Worm (Caenorhabditis elegans) whole organism, young adult: ENCODE results near the gene F57A10.4.
"Not testable (repeated sequence)": the region's sequence is repeated elsewhere in the genome, so short reads cannot be mapped to it uniquely, and the experiment has no call there.

ENCODE experiments used
- C17E4.6 ChIP-seq: fragments of 200-800 bp; sonication (Bioruptor generic); IDR thresholded peaks from 2 replicates; pipeline ENCODE4 v1.3.6; 2022; ENCODE audit warnings: missing genetic modification reagents, missing genetic modification characterization, missing compliant biosample characterization
- D2030.7 ChIP-seq: fragments of 200-800 bp; sonication (Bioruptor generic); IDR thresholded peaks from 2 replicates; pipeline ENCODE4 v1.3.6; 2022; ENCODE audit warnings: missing genetic modification reagents, missing genetic modification characterization, missing compliant biosample characterization
- F37B4.10 ChIP-seq: fragments of 200-800 bp; sonication (Bioruptor generic); IDR thresholded peaks from 2 replicates; pipeline ENCODE4 v1.3.6; 2022; ENCODE audit warnings: missing genetic modification characterization, missing compliant biosample characterization
- F57C9.4 ChIP-seq: sonication (generic microtip); optimal IDR thresholded peaks from 2 replicates; lab custom pipeline; 2017; ENCODE audit warnings: mild to moderate bottlenecking, missing genetic modification characterization, missing compliant biosample characterization
- Y53F4B.3 ChIP-seq: fragments of 200-800 bp; sonication (Bioruptor generic); IDR thresholded peaks from 2 replicates; pipeline ENCODE4 v1.3.6; 2022; ENCODE audit warnings: missing genetic modification reagents, missing genetic modification characterization, missing compliant biosample characterization
- Y56A3A.18 ChIP-seq: fragments of 200-800 bp; sonication (Bioruptor generic); IDR thresholded peaks from 2 replicates; pipeline ENCODE4 v1.3.6; 2022; ENCODE audit warnings: missing genetic modification reagents, missing genetic modification characterization, missing compliant biosample characterization
- attf-6 ChIP-seq: fragments of 200-800 bp; sonication (Bioruptor generic); IDR thresholded peaks from 2 replicates; pipeline ENCODE4 v1.3.6; 2022; ENCODE audit warnings: missing genetic modification reagents, missing genetic modification characterization, missing compliant biosample characterization
- bed-2 ChIP-seq: fragments of 200-800 bp; sonication (Bioruptor generic); IDR thresholded peaks from 2 replicates; pipeline ENCODE4 v1.3.6; 2022; ENCODE audit warnings: missing genetic modification reagents, missing genetic modification characterization, missing compliant biosample characterization
- cebp-1 ChIP-seq, 2 experiments: fragments of 200-800 bp in 1 of 2; sonication (Bioruptor generic) in 1 of 2; sonication (generic microtip) in 1 of 2; IDR thresholded peaks in 1 of 2; optimal IDR thresholded peaks in 1 of 2; 2 replicates each; pipeline versions ENCODE4 v1.3.6 to Lab custom; 2017 to 2022; ENCODE audit warnings: missing compliant biosample characterization in 2 of 2, missing genetic modification characterization in 2 of 2, mild to moderate bottlenecking in 1 of 2, missing genetic modification reagents in 1 of 2, moderate library complexity in 1 of 2
- cebp-2 ChIP-seq: fragments of 200-800 bp; sonication (Bioruptor generic); IDR thresholded peaks from 2 replicates; pipeline ENCODE4 v1.3.6; 2022; ENCODE audit warnings: missing genetic modification characterization, missing compliant biosample characterization
- ceh-100 ChIP-seq: fragments of 200-800 bp; sonication (Bioruptor generic); IDR thresholded peaks from 2 replicates; pipeline ENCODE4 v1.3.6; 2022; ENCODE audit warnings: missing genetic modification reagents, missing genetic modification characterization, missing compliant biosample characterization
- ceh-40 ChIP-seq: fragments of 200-800 bp; sonication (Bioruptor generic); IDR thresholded peaks from 2 replicates; pipeline ENCODE4 v1.3.6; 2022; ENCODE audit warnings: missing genetic modification characterization, missing compliant biosample characterization
- ceh-58 ChIP-seq: fragments of 200-800 bp; sonication (Bioruptor generic); IDR thresholded peaks from 2 replicates; pipeline ENCODE4 v1.3.6; 2022; ENCODE audit warnings: missing genetic modification characterization, missing compliant biosample characterization
- ceh-91 ChIP-seq: fragments of 200-800 bp; sonication (Bioruptor generic); IDR thresholded peaks from 2 replicates; pipeline ENCODE4 v1.3.6; 2022; ENCODE audit warnings: missing genetic modification reagents, missing genetic modification characterization, missing compliant biosample characterization
- die-1 ChIP-seq: sonication (generic microtip); optimal IDR thresholded peaks from 2 replicates; lab custom pipeline; 2016; ENCODE audit warnings: missing genotype, mild to moderate bottlenecking, missing genetic modification characterization, missing compliant biosample characterization
- dox-1 ChIP-seq: fragments of 200-800 bp; sonication (Bioruptor generic); IDR thresholded peaks from 2 replicates; pipeline ENCODE4 v1.3.6; 2022; ENCODE audit warnings: missing genetic modification reagents, missing genetic modification characterization, missing compliant biosample characterization
- egl-44 ChIP-seq: fragments of 200-800 bp; sonication (Bioruptor generic); IDR thresholded peaks from 2 replicates; pipeline ENCODE4 v1.3.6; 2022; ENCODE audit warnings: missing genetic modification reagents, missing genetic modification characterization, missing compliant biosample characterization
- ekl-4 ChIP-seq: fragments of 200-800 bp; sonication (Bioruptor generic); IDR thresholded peaks from 2 replicates; pipeline ENCODE4 v1.3.6; 2022; ENCODE audit warnings: missing genetic modification reagents, missing genetic modification characterization, missing compliant biosample characterization
- hmg-1.2 ChIP-seq: fragments of 200-800 bp; sonication (Bioruptor generic); IDR thresholded peaks from 2 replicates; pipeline ENCODE4 v1.3.6; 2022; ENCODE audit warnings: missing genetic modification reagents, missing genetic modification characterization, missing compliant biosample characterization
- hmg-20 ChIP-seq: fragments of 200-800 bp; sonication (Bioruptor generic); IDR thresholded peaks from 2 replicates; pipeline ENCODE4 v1.3.6; 2022; ENCODE audit warnings: missing genetic modification reagents, missing genetic modification characterization, missing compliant biosample characterization
- hrde-1 ChIP-seq: sonication (generic microtip); optimal IDR thresholded peaks from 2 replicates; lab custom pipeline; 2016; ENCODE audit warnings: missing genetic modification characterization, mild to moderate bottlenecking, missing compliant biosample characterization, moderate library complexity, missing genotype, missing genetic modification reagents, borderline replicate concordance
- hsf-1 ChIP-seq: fragments of 200-800 bp; sonication (Bioruptor generic); IDR thresholded peaks from 2 replicates; pipeline ENCODE4 v1.3.6; 2022; ENCODE audit warnings: missing genetic modification reagents, missing genetic modification characterization, missing compliant biosample characterization
- lin-26 ChIP-seq: fragments of 200-800 bp; sonication (Bioruptor generic); IDR thresholded peaks from 2 replicates; pipeline ENCODE4 v1.3.6; 2022; ENCODE audit warnings: missing genetic modification reagents, missing genetic modification characterization, missing compliant biosample characterization
- lsy-27 ChIP-seq: sonication (generic microtip); optimal IDR thresholded peaks from 2 replicates; lab custom pipeline; 2017; ENCODE audit warnings: missing genetic modification characterization, mild to moderate bottlenecking, missing compliant biosample characterization, antibody characterized with exemption, missing genotype, borderline replicate concordance; ENCODE audit not compliant: insufficient read depth
- madf-6 ChIP-seq: fragments of 200-800 bp; sonication (Bioruptor generic); IDR thresholded peaks from 2 replicates; pipeline ENCODE4 v1.3.6; 2022; ENCODE audit warnings: missing genetic modification reagents, missing genetic modification characterization, missing compliant biosample characterization
- mel-28 ChIP-seq: sonication (generic microtip); optimal IDR thresholded peaks from 2 replicates; lab custom pipeline; 2016; ENCODE audit warnings: borderline replicate concordance, mild to moderate bottlenecking, missing genetic modification characterization, missing compliant biosample characterization
- mes-4 ChIP-seq: sonication (generic microtip); optimal IDR thresholded peaks from 2 replicates; lab custom pipeline; 2016; ENCODE audit warnings: missing genotype, missing genetic modification characterization, missing compliant biosample characterization
- nfya-2 ChIP-seq: fragments of 200-800 bp; sonication (Bioruptor generic); IDR thresholded peaks from 2 replicates; pipeline ENCODE4 v1.3.6; 2022; ENCODE audit warnings: missing genetic modification reagents, missing genetic modification characterization, missing compliant biosample characterization
- rcor-1 ChIP-seq: fragments of 200-800 bp; sonication (Bioruptor generic); IDR thresholded peaks from 2 replicates; pipeline ENCODE4 v1.3.6; 2022; ENCODE audit warnings: missing genetic modification reagents, missing genetic modification characterization, missing compliant biosample characterization
- rpc-1 ChIP-seq, 2 experiments: fragments of 150-350 bp in 1 of 2; sonication (generic microtip) in 1 of 2; optimal IDR thresholded peaks; 2 replicates each; lab custom pipeline; 2014 to 2018; ENCODE audit warnings: missing biosample characterization in 1 of 2, missing genetic modification characterization in 1 of 2, missing genetic modification reagents in 1 of 2, missing genotype in 1 of 2
- sea-2 ChIP-seq: fragments of 200-800 bp; sonication (Bioruptor generic); IDR thresholded peaks from 2 replicates; pipeline ENCODE4 v1.3.6; 2022; ENCODE audit warnings: missing genetic modification characterization, missing compliant biosample characterization
- snpc-1.3 ChIP-seq: sonication (generic microtip); optimal IDR thresholded peaks from 2 replicates; lab custom pipeline; 2017; ENCODE audit warnings: missing genetic modification characterization, mild to moderate bottlenecking, missing compliant biosample characterization, antibody characterized with exemption, moderate library complexity, missing genotype, missing genetic modification reagents; ENCODE audit not compliant: insufficient read depth
- tbp1 ChIP-seq: fragments of 200-800 bp; sonication (Bioruptor generic); optimal IDR thresholded peaks from 2 replicates; lab custom pipeline; 2018; ENCODE audit warnings: mild to moderate bottlenecking, missing genetic modification characterization, missing compliant biosample characterization
- tlf-1 ChIP-seq: fragments of 200-800 bp; sonication (Bioruptor generic); optimal IDR thresholded peaks from 2 replicates; lab custom pipeline; 2018; ENCODE audit warnings: mild to moderate bottlenecking, missing genetic modification characterization, missing compliant biosample characterization
- ztf-18 ChIP-seq: sonication (generic microtip); optimal IDR thresholded peaks from 2 replicates; lab custom pipeline; 2016; ENCODE audit warnings: missing genotype, mild to moderate bottlenecking, missing genetic modification characterization, missing compliant biosample characterization
- ztf-25 ChIP-seq: fragments of 200-800 bp; sonication (Bioruptor generic); IDR thresholded peaks from 2 replicates; pipeline ENCODE4 v1.3.6; 2022; ENCODE audit warnings: missing genetic modification reagents, missing genetic modification characterization, missing compliant biosample characterization
- ztf-28 ChIP-seq: fragments of 200-800 bp; sonication (Bioruptor generic); IDR thresholded peaks from 2 replicates; pipeline ENCODE4 v1.3.6; 2022; ENCODE audit warnings: missing genetic modification reagents, missing genetic modification characterization, missing compliant biosample characterization
- ztf-3 ChIP-seq: fragments of 200-800 bp; sonication (Bioruptor generic); optimal IDR thresholded peaks from 2 replicates; lab custom pipeline; 2018; ENCODE audit warnings: mild to moderate bottlenecking, missing genetic modification characterization, missing compliant biosample characterization

F57A10.4 gene

DNA sequence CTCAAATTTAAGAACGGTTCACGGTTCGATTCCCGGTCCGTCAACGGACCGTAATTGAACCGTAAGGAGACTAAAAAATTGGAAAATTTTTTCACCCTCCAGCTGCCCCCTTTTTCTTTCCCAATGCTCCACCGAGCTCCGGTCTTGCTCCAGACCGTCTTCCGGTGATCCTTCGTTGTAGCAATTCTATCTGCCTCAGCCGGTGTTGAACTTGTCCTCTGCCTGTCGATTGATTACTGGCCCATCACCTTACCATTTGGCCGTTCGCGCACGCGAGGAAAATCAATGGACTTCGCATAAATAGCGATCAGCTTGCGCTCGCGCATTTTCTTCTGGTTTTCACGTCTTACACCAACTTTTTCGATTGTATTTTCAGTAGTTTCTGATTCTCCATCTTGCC lies 1.9 kb upstream of the F57A10.4 start (continued):
- TF ChIP-seq cebp-2 (GFP tag; lab: Robert Waterston, UW) (peak; percentile 94; the same call in 1 of the 2 replicates), sea-2 (GFP tag; lab: Robert Waterston, UW) (0 out of 2 replicates have a peak, but pooled peaks have one; percentile 60), Y53F4B.3 (peak; percentile 76), rcor-1 (GFP tag; lab: Robert Waterston, UW) (peak; percentile 80), tbp1 (GFP tag; lab: Kevin White, UChicago) (peak; percentile 82), ceh-91 (GFP tag; lab: Robert Waterston, UW) (0 out of 2 replicates have a peak, but pooled peaks have one; percentile 19), hrde-1 (tag; lab: Kevin White, UChicago) (peak; percentile 17), cebp-1 (GFP tag; IDR thresholded peaks at IDR 0.05; lab: Robert Waterston, UW) (peak; percentile 59), lin-26 (GFP tag; lab: Robert Waterston, UW) (peak; percentile 99), rpc-1 (tag; optimal IDR thresholded peaks at IDR 0.05; lab: Kevin White, UChicago) (peak; percentile 61), hmg-20 (GFP tag; lab: Robert Waterston, UW) (peak; percentile 75), egl-44 (peak; percentile 95), ekl-4 (GFP tag; lab: Robert Waterston, UW) (peak; percentile 85), hsf-1 (GFP tag; lab: Robert Waterston, UW) (peak; percentile 69), madf-6 (peak; percentile 79), mes-4 (peak; percentile 22), C17E4.6 (peak; percentile 84), die-1 (tag; lab: Kevin White, UChicago) (peak; percentile 28), Y56A3A.18 (GFP tag; lab: Robert Waterston, UW) (peak; percentile 66), bed-2 (GFP tag; lab: Robert Waterston, UW) (peak; percentile 85), ztf-28 (GFP tag; lab: Robert Waterston, UW) (peak; percentile 77; the same call in 1 of the 2 replicates), ceh-40 (GFP tag; lab: Robert Waterston, UW) (0 out of 2 replicates have a peak, but pooled peaks have one; percentile 40), ceh-100 (peak; percentile 74), ztf-18 (tag; lab: Kevin White, UChicago) (peak; percentile 80), D2030.7 (peak; percentile 89), ceh-58 (GFP tag; lab: Robert Waterston, UW) (peak; percentile 91), dox-1 (peak; percentile 83), F37B4.10 (GFP tag; lab: Robert Waterston, UW) (peak; percentile 89; the same call in 1 of the 2 replicates), hmg-1.2 (GFP tag; lab: Robert Waterston, UW) (peak; percentile 65)
- not testable (repeated sequence) for TF ChIP-seq cebp-1 (tag; optimal IDR thresholded peaks at IDR 0.05; lab: Kevin White, UChicago); rpc-1 (optimal IDR thresholded peaks at IDR 0.05; lab: Kevin White, UChicago)

DNA sequence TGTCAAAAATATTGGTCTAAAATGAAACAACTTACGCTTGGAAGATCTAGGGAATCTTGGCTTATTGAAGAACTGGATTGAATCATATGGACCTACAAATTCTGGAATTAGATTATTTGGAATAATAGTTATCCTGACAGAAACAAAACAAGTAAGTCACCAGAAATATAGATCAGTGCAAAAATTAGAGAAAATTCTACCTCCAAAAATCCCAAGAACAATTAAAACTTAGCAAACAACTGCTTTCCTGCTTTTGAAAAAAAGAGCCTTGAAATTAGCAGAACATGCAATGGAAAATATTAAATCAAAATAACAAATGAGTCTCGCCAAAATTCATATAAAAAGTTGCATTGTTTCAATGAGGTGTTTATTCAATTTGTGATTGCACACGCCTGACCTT lies 3.9 kb downstream of the F57A10.4 start, which contains the start of gene nhr-60:
nhr-60 (minus strand) TSS at position 101 of the 400 bp plus-strand sequence.
- TF ChIP-seq cebp-2 (GFP tag; lab: Robert Waterston, UW) (no peak), attf-6 (GFP tag; lab: Robert Waterston, UW) (no peak), mel-28 (no peak), nfya-2 (GFP tag; lab: Robert Waterston, UW) (no peak), ztf-25 (GFP tag; lab: Robert Waterston, UW) (no peak), Y53F4B.3 (no peak), ztf-3 (GFP tag; lab: Kevin White, UChicago) (no peak), ceh-40 (GFP tag; lab: Robert Waterston, UW) (no peak), ekl-4 (GFP tag; lab: Robert Waterston, UW) (no peak), F57C9.4 (no peak)

DNA sequence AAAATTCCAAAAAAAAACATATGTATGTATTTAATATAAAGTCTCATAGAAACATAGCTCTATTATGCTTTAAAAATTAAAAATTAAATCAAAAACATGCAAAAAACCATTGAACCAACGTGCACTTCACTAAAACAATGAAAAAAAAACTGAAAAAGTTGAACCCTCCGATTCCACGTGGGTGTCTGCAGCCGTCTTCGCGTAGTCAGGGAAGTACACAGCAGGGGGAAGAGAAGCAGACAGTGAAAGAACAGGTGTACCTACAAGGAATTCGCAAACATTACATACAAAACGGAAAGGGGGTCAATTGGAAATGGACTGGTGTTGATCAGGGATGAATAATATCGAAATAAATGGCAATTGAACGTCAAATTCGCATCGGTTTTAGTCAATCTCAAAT lies 4.7 kb downstream of the F57A10.4 start:
- no peak for TF ChIP-seq tlf-1 (GFP tag; lab: Kevin White, UChicago)
- no peak for TF ChIP-seq snpc-1.3
- no peak for TF ChIP-seq lsy-27 (tag; lab: Kevin White, UChicago)
